Worm (Caenorhabditis elegans) whole organism, young adult: Measurements from ENCODE around the gene bir-1.

Experiments used
- B0261.1 ChIP-seq: sonication (generic microtip); optimal IDR thresholded peaks from 2 replicates; lab custom pipeline; 2016; ENCODE audit warnings: mild to moderate bottlenecking, missing genetic modification characterization, moderate library complexity, missing compliant biosample characterization
- aptf-2 ChIP-seq: fragments of 200-800 bp; sonication (Bioruptor generic); conservative IDR thresholded peaks from 2 replicates; pipeline ENCODE4 v1.3.6; 2022; ENCODE audit warnings: missing genetic modification reagents, missing genetic modification characterization, missing compliant biosample characterization
- madf-10 ChIP-seq: sonication (generic microtip); optimal IDR thresholded peaks from 2 replicates; lab custom pipeline; 2016; ENCODE audit warnings: mild to moderate bottlenecking, missing genetic modification characterization, missing compliant biosample characterization

- no peak for TF ChIP-seq madf-10 (tag; lab: Kevin White, UChicago)
- no peak for TF ChIP-seq aptf-2 (GFP tag; lab: Robert Waterston, UW)
- TF ChIP-seq B0261.1 (tag; lab: Kevin White, UChicago): no peak
Measured at ce11 chrV:11638634-11639117, 5.6 kb upstream of the bir-1 start.
